Worm (Caenorhabditis elegans) whole organism, early embryonic: Measurements from ENCODE around the gene set-5.

Experiments
- B0310.2 ChIP-seq: sonication (generic microtip); optimal IDR thresholded peaks from 2 replicates; lab custom pipeline; 2016; ENCODE audit warnings: mild to moderate bottlenecking, missing genetic modification characterization, missing compliant biosample characterization
- F13C5.2 ChIP-seq: sonication (generic microtip); optimal IDR thresholded peaks from 2 replicates; lab custom pipeline; 2017; ENCODE audit warnings: mild to moderate bottlenecking, missing genetic modification characterization, inconsistent platforms, missing compliant biosample characterization
- ama-1 ChIP-seq: fragments of 150-350 bp; optimal IDR thresholded peaks from 2 replicates; lab custom pipeline; 2014
- sea-1 ChIP-seq: fragments of 200-800 bp; sonication (Bioruptor generic); conservative IDR thresholded peaks from 2 replicates; pipeline ENCODE4 v1.3.6; 2022; ENCODE audit warnings: missing genetic modification characterization, missing compliant biosample characterization
- tbx-11 ChIP-seq: fragments of 200-800 bp; sonication (Bioruptor generic); IDR thresholded peaks from 2 replicates; pipeline ENCODE4 v1.3.6; 2022; ENCODE audit warnings: missing genetic modification characterization, missing compliant biosample characterization
- tbx-37 ChIP-seq: fragments of 200-800 bp; sonication (Bioruptor generic); conservative IDR thresholded peaks from 2 replicates; pipeline ENCODE4 v1.3.6; 2022; ENCODE audit warnings: missing genetic modification reagents, missing genetic modification characterization, missing compliant biosample characterization
- tra-4 ChIP-seq: sonication (generic microtip); optimal IDR thresholded peaks from 2 replicates; lab custom pipeline; 2017; ENCODE audit warnings: missing genetic modification characterization, missing compliant biosample characterization

ce11 chrV:14689060-14689750 lies 9.6 kb upstream of the set-5 start, which contains the start of gene gasr-8:
- TF ChIP-seq F13C5.2 (no peak), tbx-11 (GFP tag; lab: Robert Waterston, UW) (peak; percentile 73; the same call in 1 of the 2 replicates), ama-1 (lab: Kevin White, UChicago) (no peak), tbx-37 (GFP tag; lab: Robert Waterston, UW) (peak; percentile 64), tra-4 (tag; lab: Kevin White, UChicago) (peak; percentile 40), sea-1 (peak; percentile 79), B0310.2 (tag; lab: Kevin White, UChicago) (peak; percentile 43)
